Fruit fly (Drosophila melanogaster) whole organism, embryonic: ENCODE measurements around the gene Sap30.

Experiments
- Antp ChIP-seq: fragments of 200-800 bp; sonication (Bioruptor generic); optimal IDR thresholded peaks from 3 replicates; lab custom pipeline; 2016; ENCODE audit warnings: missing biosample characterization, missing genetic modification characterization
- CG10321 ChIP-seq: fragments of 200-800 bp; sonication (Bioruptor generic); IDR thresholded peaks from 2 replicates; pipeline ENCODE4 v1.3.6; 2022; ENCODE audit warnings: missing biosample characterization, missing genetic modification characterization
- CG10366 ChIP-seq: fragments of 200-800 bp; sonication (Bioruptor generic); IDR thresholded peaks from 2 replicates; pipeline ENCODE4 v1.3.6; 2022; ENCODE audit warnings: missing biosample characterization, missing genetic modification characterization
- CG10959 ChIP-seq: fragments of 200-800 bp; sonication (Bioruptor generic); IDR thresholded peaks from 2 replicates; pipeline ENCODE4 v1.3.6; 2022; ENCODE audit warnings: missing biosample characterization, missing genetic modification characterization
- CG10979 ChIP-seq: fragments of 200-800 bp; sonication (Bioruptor generic); optimal IDR thresholded peaks from 2 replicates; lab custom pipeline; 2018; ENCODE audit warnings: missing biosample characterization, mild to moderate bottlenecking, missing genetic modification characterization, moderate library complexity
- CG11398 ChIP-seq: fragments of 200-800 bp; sonication (Bioruptor generic); optimal IDR thresholded peaks from 2 replicates; lab custom pipeline; 2016; ENCODE audit warnings: missing biosample characterization, missing genetic modification characterization
- CG11696 ChIP-seq: fragments of 200-800 bp; sonication (Bioruptor generic); IDR thresholded peaks from 2 replicates; pipeline ENCODE4 v1.3.6; 2022; ENCODE audit warnings: missing biosample characterization, missing genetic modification characterization
- CG13296 ChIP-seq: fragments of 200-800 bp; sonication (Bioruptor generic); optimal IDR thresholded peaks from 3 replicates; lab custom pipeline; 2018; ENCODE audit warnings: missing biosample characterization, mild to moderate bottlenecking, missing genetic modification characterization
- CG14667 ChIP-seq: fragments of 200-800 bp; sonication (Bioruptor generic); IDR thresholded peaks from 2 replicates; pipeline ENCODE4 v1.3.6; 2022; ENCODE audit warnings: missing biosample characterization, missing genetic modification characterization
- CG14710 ChIP-seq: fragments of 200-800 bp; sonication (Bioruptor generic); optimal IDR thresholded peaks from 3 replicates; lab custom pipeline; 2019; ENCODE audit warnings: missing biosample characterization, mild to moderate bottlenecking, missing genetic modification characterization, moderate library complexity
- CG18476 ChIP-seq: fragments of 200-800 bp; sonication (Bioruptor generic); optimal IDR thresholded peaks from 2 replicates; lab custom pipeline; 2016; ENCODE audit warnings: missing biosample characterization, mild to moderate bottlenecking, missing genetic modification characterization
- CG30431 ChIP-seq: fragments of 200-800 bp; sonication (Bioruptor generic); optimal IDR thresholded peaks from 2 replicates; lab custom pipeline; 2017; ENCODE audit warnings: missing biosample characterization, missing genetic modification characterization
- CG34422 ChIP-seq: fragments of 200-800 bp; sonication (Bioruptor generic); IDR thresholded peaks from 3 replicates; pipeline ENCODE4 v1.3.6; 2022; ENCODE audit warnings: missing biosample characterization, missing genetic modification characterization
- CG3726 ChIP-seq: fragments of 200-800 bp; sonication (Bioruptor generic); IDR thresholded peaks from 3 replicates; pipeline ENCODE4, ENCODE4 v1.3.6; 2022; ENCODE audit warnings: missing biosample characterization, missing genetic modification characterization
- CG42726 ChIP-seq: fragments of 200-800 bp; sonication (Bioruptor generic); IDR thresholded peaks from 2 replicates; pipeline ENCODE4 v1.3.6; 2022; ENCODE audit warnings: missing biosample characterization, missing genetic modification characterization; ENCODE audit not compliant: partially characterized antibody
- CG4360 ChIP-seq: fragments of 200-800 bp; sonication (Bioruptor generic); IDR thresholded peaks from 2 replicates; pipeline ENCODE4 v1.3.6; 2022; ENCODE audit warnings: missing biosample characterization, missing genetic modification characterization
- CG43689 ChIP-seq: fragments of 200-800 bp; sonication (Bioruptor generic); IDR thresholded peaks from 2 replicates; pipeline ENCODE4 v1.3.6; 2022; ENCODE audit warnings: missing biosample characterization, missing genetic modification characterization
- CG4707 ChIP-seq: fragments of 200-800 bp; sonication (Bioruptor generic); optimal IDR thresholded peaks from 2 replicates; lab custom pipeline; 2018; ENCODE audit warnings: missing biosample characterization, mild to moderate bottlenecking, missing genetic modification characterization, moderate library complexity
- Dfd ChIP-seq, 2 experiments: fragments of >200 bp; optimal IDR thresholded peaks; 2 replicates each; lab custom pipeline; 2017; ENCODE audit warnings: missing biosample characterization in 2 of 2, missing genetic modification characterization in 2 of 2
- E2f2 ChIP-seq: fragments of 200-800 bp; sonication (Bioruptor generic); IDR thresholded peaks from 2 replicates; pipeline ENCODE4 v1.3.6; 2022; ENCODE audit warnings: missing biosample characterization, missing genetic modification characterization
- Hr51 ChIP-seq, 2 experiments: fragments of 200-800 bp; sonication (Bioruptor generic); optimal IDR thresholded peaks; 2 replicates in 1 of 2; 3 replicates in 1 of 2; lab custom pipeline; 2016 to 2018; ENCODE audit warnings: missing biosample characterization in 2 of 2, missing genetic modification characterization in 2 of 2, mild to moderate bottlenecking in 1 of 2, moderate library complexity in 1 of 2
- Hr78 ChIP-seq, 2 experiments: fragments of 200-800 bp in 1 of 2; fragments of >200 bp in 1 of 2; sonication (Bioruptor generic) in 1 of 2; optimal IDR thresholded peaks; 2 replicates each; lab custom pipeline; 2017 to 2019; ENCODE audit warnings: missing biosample characterization in 2 of 2, missing genetic modification characterization in 2 of 2, mild to moderate bottlenecking in 1 of 2, moderate library complexity in 1 of 2
- Hsf ChIP-seq: fragments of 200-800 bp; sonication (Bioruptor generic); optimal IDR thresholded peaks from 3 replicates; lab custom pipeline; 2016; ENCODE audit warnings: missing biosample characterization, missing genetic modification characterization
- MTF-1 ChIP-seq: fragments of 200-800 bp; sonication (Bioruptor generic); optimal IDR thresholded peaks from 2 replicates; lab custom pipeline; 2018; ENCODE audit warnings: missing biosample characterization, mild to moderate bottlenecking, missing genetic modification characterization, borderline replicate concordance
- Nf-YB ChIP-seq: fragments of 200-800 bp; sonication (Bioruptor generic); optimal IDR thresholded peaks from 3 replicates; lab custom pipeline; 2019; ENCODE audit warnings: missing biosample characterization, mild to moderate bottlenecking, missing genetic modification characterization, moderate library complexity
- Oaz ChIP-seq: fragments of 200-800 bp; sonication (Bioruptor generic); IDR thresholded peaks from 2 replicates; pipeline ENCODE4 v1.3.6; 2022; ENCODE audit warnings: missing biosample characterization, missing genetic modification characterization
- Oli ChIP-seq: fragments of 200-800 bp; sonication (Bioruptor generic); optimal IDR thresholded peaks from 2 replicates; lab custom pipeline; 2018; ENCODE audit warnings: missing biosample characterization, mild to moderate bottlenecking, missing genetic modification characterization, moderate library complexity
- Stat92E ChIP-seq, 3 experiments: fragments of >200 bp in 2 of 3; fragments of 200-800 bp in 1 of 3; sonication (Bioruptor generic) in 1 of 3; optimal IDR thresholded peaks; 2 replicates each; lab custom pipeline; 2017 to 2019; ENCODE audit warnings: missing biosample characterization in 3 of 3, missing genetic modification characterization in 3 of 3, mild to moderate bottlenecking in 1 of 3, moderate library complexity in 1 of 3
- Usf ChIP-seq: fragments of 200-800 bp; sonication (Bioruptor generic); optimal IDR thresholded peaks from 2 replicates; lab custom pipeline; 2017; ENCODE audit warnings: missing genotype, missing biosample characterization, missing genetic modification characterization
- ab ChIP-seq: fragments of 200-800 bp; sonication (Bioruptor generic); optimal IDR thresholded peaks from 2 replicates; lab custom pipeline; 2016; ENCODE audit warnings: missing biosample characterization, missing genetic modification characterization
- ac ChIP-seq: fragments of 200-800 bp; sonication (Bioruptor generic); optimal IDR thresholded peaks from 3 replicates; lab custom pipeline; 2017; ENCODE audit warnings: missing biosample characterization, mild to moderate bottlenecking, missing genetic modification characterization
- ara ChIP-seq: fragments of 200-800 bp; sonication (Bioruptor generic); IDR thresholded peaks from 2 replicates; pipeline ENCODE4 v1.3.6; 2022; ENCODE audit warnings: missing biosample characterization, missing genetic modification characterization
- cato ChIP-seq: fragments of 200-800 bp; sonication (Bioruptor generic); optimal IDR thresholded peaks from 2 replicates; lab custom pipeline; 2016; ENCODE audit warnings: missing biosample characterization, missing genetic modification characterization, borderline replicate concordance
- cwo ChIP-seq: fragments of 200-800 bp; sonication (Bioruptor generic); optimal IDR thresholded peaks from 3 replicates; lab custom pipeline; 2017; ENCODE audit warnings: missing biosample characterization, missing genetic modification characterization, mild to moderate bottlenecking, moderate library complexity, missing genetic modification reagents
- dati ChIP-seq: fragments of 200-800 bp; sonication (Bioruptor generic); IDR thresholded peaks from 2 replicates; pipeline ENCODE4 v1.3.6; 2022; ENCODE audit warnings: missing biosample characterization, missing genetic modification characterization
- dimm ChIP-seq: fragments of 200-800 bp; sonication (Bioruptor generic); IDR thresholded peaks from 2 replicates; pipeline ENCODE4 v1.3.6; 2022; ENCODE audit warnings: missing biosample characterization, missing genetic modification characterization
- disco-r ChIP-seq: fragments of 200-800 bp; sonication (Bioruptor generic); optimal IDR thresholded peaks from 2 replicates; lab custom pipeline; 2016; ENCODE audit warnings: missing biosample characterization, missing genetic modification characterization
- dpn ChIP-seq, 2 experiments: fragments of 200-800 bp; sonication (Bioruptor generic); optimal IDR thresholded peaks; 3 replicates each; lab custom pipeline; 2016; ENCODE audit warnings: missing biosample characterization in 2 of 2, missing genetic modification characterization in 2 of 2
- gem ChIP-seq: fragments of 200-800 bp; sonication (Bioruptor generic); optimal IDR thresholded peaks from 2 replicates; lab custom pipeline; 2019; ENCODE audit warnings: missing biosample characterization, mild to moderate bottlenecking, missing genetic modification characterization, moderate library complexity
- lbe ChIP-seq: fragments of 200-800 bp; sonication (Bioruptor generic); optimal IDR thresholded peaks from 2 replicates; lab custom pipeline; 2016; ENCODE audit warnings: missing biosample characterization, mild to moderate bottlenecking, missing genetic modification characterization
- luna ChIP-seq: fragments of 200-800 bp; sonication (Bioruptor generic); optimal IDR thresholded peaks from 2 replicates; lab custom pipeline; 2016; ENCODE audit warnings: missing biosample characterization, missing genetic modification characterization
- nau ChIP-seq: fragments of 200-800 bp; sonication (Bioruptor generic); optimal IDR thresholded peaks from 3 replicates; lab custom pipeline; 2017; ENCODE audit warnings: missing biosample characterization, mild to moderate bottlenecking, missing genetic modification characterization, missing genetic modification reagents
- nom ChIP-seq: fragments of 200-800 bp; sonication (Bioruptor generic); optimal IDR thresholded peaks from 2 replicates; lab custom pipeline; 2017; ENCODE audit warnings: missing biosample characterization, missing genetic modification characterization, mild to moderate bottlenecking, moderate library complexity, missing genetic modification reagents
- onecut ChIP-seq: fragments of 200-800 bp; sonication (Bioruptor generic); IDR thresholded peaks from 2 replicates; pipeline ENCODE4 v1.3.6; 2022; ENCODE audit warnings: missing biosample characterization, missing genetic modification characterization
- pnt ChIP-seq: fragments of 200-800 bp; sonication (Bioruptor generic); optimal IDR thresholded peaks from 3 replicates; lab custom pipeline; 2016; ENCODE audit warnings: missing biosample characterization, missing genetic modification characterization
- rib ChIP-seq: fragments of 200-800 bp; sonication (Bioruptor generic); IDR thresholded peaks from 2 replicates; pipeline ENCODE4 v1.3.6; 2022; ENCODE audit warnings: missing biosample characterization, missing genetic modification characterization
- row ChIP-seq: fragments of 200-800 bp; sonication (Bioruptor generic); IDR thresholded peaks from 3 replicates; pipeline ENCODE4 v1.3.6; 2022; ENCODE audit warnings: missing biosample characterization, missing genetic modification characterization
- sc ChIP-seq, 3 experiments: fragments of >200 bp in 2 of 3; fragments of 200-800 bp in 1 of 3; sonication (Bioruptor generic) in 1 of 3; optimal IDR thresholded peaks; 2 replicates in 2 of 3; 3 replicates in 1 of 3; lab custom pipeline; 2017; ENCODE audit warnings: mild to moderate bottlenecking in 1 of 3, missing biosample characterization in 1 of 3, missing genetic modification characterization in 1 of 3, missing genetic modification reagents in 1 of 3
- toy ChIP-seq: fragments of 200-800 bp; sonication (Bioruptor generic); IDR thresholded peaks from 2 replicates; pipeline ENCODE4 v1.3.6; 2022; ENCODE audit warnings: missing biosample characterization, missing genetic modification characterization
- wor ChIP-seq: fragments of 200-800 bp; sonication (Bioruptor generic); IDR thresholded peaks from 2 replicates; pipeline ENCODE4 v1.3.6; 2022; ENCODE audit warnings: missing biosample characterization, missing genetic modification characterization

Gene Sap30

DNA sequence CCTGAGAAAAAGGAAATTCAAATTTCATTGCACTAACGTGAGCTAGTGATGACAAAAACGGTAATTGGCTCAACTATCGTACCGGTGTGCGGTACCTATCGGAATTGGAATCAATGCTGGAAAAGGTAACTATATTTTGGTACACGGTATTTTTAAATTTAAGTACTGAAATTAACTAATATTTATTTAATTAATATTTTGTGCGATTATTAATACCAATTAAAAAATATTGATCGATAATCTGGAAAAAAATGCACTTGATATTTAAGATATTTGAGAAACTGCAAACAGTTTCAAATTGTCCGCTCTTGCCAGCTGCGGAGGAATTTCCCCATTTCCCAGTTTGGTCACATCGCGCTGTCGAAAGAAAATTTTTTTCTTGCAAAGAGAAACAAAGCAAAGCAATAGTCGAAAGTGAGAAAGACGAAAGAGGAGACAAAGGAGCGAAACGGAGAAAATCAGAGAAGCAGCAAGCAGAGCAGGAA, 375 bp downstream of the Sap30 start (continued):
- no peak for TF ChIP-seq CG10366 (GFP tag; lab: Robert Waterston, UW)
- no peak for TF ChIP-seq CG11696 (GFP tag; lab: Robert Waterston, UW)
- TF ChIP-seq CG11398 (GFP tag; lab: Kevin White, UChicago): no peak
- TF ChIP-seq Oaz (GFP tag; lab: Robert Waterston, UW): no peak
- TF ChIP-seq Nf-YB (GFP tag; lab: Kevin White, UChicago): no peak
- TF ChIP-seq luna (GFP tag; lab: Kevin White, UChicago): no peak
- TF ChIP-seq dimm (GFP tag; lab: Robert Waterston, UW): no peak
- TF ChIP-seq lbe (GFP tag; lab: Kevin White, UChicago): no peak
- no peak for TF ChIP-seq CG10959 (GFP tag; lab: Robert Waterston, UW)
- no peak for TF ChIP-seq CG30431 (GFP tag; lab: Kevin White, UChicago)
- TF ChIP-seq Dfd (GFP tag; optimal IDR thresholded peaks at IDR 0.05; lab: Kevin White, UChicago): no peak
- TF ChIP-seq Hsf (GFP tag; lab: Kevin White, UChicago): no peak
- no peak for TF ChIP-seq toy
- no peak for TF ChIP-seq wor (GFP tag; lab: Robert Waterston, UW)
- no peak for TF ChIP-seq CG4360 (GFP tag; lab: Robert Waterston, UW)
- peak; percentile 25 for TF ChIP-seq CG14710
- TF ChIP-seq CG14667 (GFP tag; lab: Robert Waterston, UW): no peak
- no peak for TF ChIP-seq Usf (GFP tag; lab: Kevin White, UChicago)
- TF ChIP-seq Antp: no peak
- no peak for TF ChIP-seq CG43689 (GFP tag; lab: Robert Waterston, UW)
- no peak for TF ChIP-seq pnt (GFP tag; lab: Kevin White, UChicago)
- TF ChIP-seq MTF-1 (GFP tag; lab: Kevin White, UChicago): no peak
- no peak for TF ChIP-seq cwo
- TF ChIP-seq CG34422 (GFP tag; lab: Robert Waterston, UW): no peak
- TF ChIP-seq sc (optimal IDR thresholded peaks at IDR 0.05; lab: Kevin White, UChicago): no peak
- TF ChIP-seq sc (GFP tag; optimal IDR thresholded peaks at IDR 0.05; lab: Kevin White, UChicago): no peak
- peak; percentile 51; the same call in 1 of the 2 replicates for TF ChIP-seq CG42726 (GFP tag; lab: Robert Waterston, UW)
- TF ChIP-seq dpn (GFP tag; optimal IDR thresholded peaks at IDR 0.05; lab: Kevin White, UChicago): no peak
- TF ChIP-seq CG3726: no peak
- TF ChIP-seq ab (GFP tag; lab: Kevin White, UChicago): no peak
- peak; percentile 86 for TF ChIP-seq E2f2 (GFP tag; lab: Robert Waterston, UW)
- no peak for TF ChIP-seq onecut (GFP tag; lab: Robert Waterston, UW)
- TF ChIP-seq CG13296 (GFP tag; lab: Kevin White, UChicago): no peak
- TF ChIP-seq Oli (tag; lab: Kevin White, UChicago): no peak
- TF ChIP-seq ara (GFP tag; lab: Robert Waterston, UW): no peak
- TF ChIP-seq dati (GFP tag; lab: Robert Waterston, UW): no peak
- no peak for TF ChIP-seq CG10321 (GFP tag; lab: Robert Waterston, UW)
- no peak for TF ChIP-seq ac
- no peak for TF ChIP-seq Hr51 (GFP tag; optimal IDR thresholded peaks at IDR 0.05; lab: Kevin White, UChicago)
- no peak for TF ChIP-seq cato
- peak; percentile 8 for TF ChIP-seq gem (tag; lab: Kevin White, UChicago)
- no peak for TF ChIP-seq CG18476 (GFP tag; lab: Kevin White, UChicago)
- no peak for TF ChIP-seq rib
- TF ChIP-seq Stat92E (GFP tag; optimal IDR thresholded peaks at IDR 0.05; lab: Kevin White, UChicago): no peak
- no peak for TF ChIP-seq CG4707 (GFP tag; lab: Kevin White, UChicago)
- TF ChIP-seq disco-r: no peak
- TF ChIP-seq CG10979 (tag; lab: Kevin White, UChicago): no peak
- peak; percentile 36; the same call in 2 of the 3 replicates for TF ChIP-seq row (GFP tag; lab: Robert Waterston, UW)
- TF ChIP-seq nom (GFP tag; lab: Kevin White, UChicago): peak; percentile 3
- TF ChIP-seq nau (GFP tag; lab: Kevin White, UChicago): no peak
- no peak for TF ChIP-seq Hr78 (GFP tag; optimal IDR thresholded peaks at IDR 0.05; lab: Kevin White, UChicago)
